Fruit fly (Drosophila melanogaster) whole organism, pupa: ENCODE data around the gene ush.

Experiments
- CG10348 ChIP-seq: fragments of 200-800 bp; sonication (Bioruptor generic); IDR thresholded peaks from 2 replicates; pipeline ENCODE4 v1.3.6; 2022; ENCODE audit warnings: missing biosample characterization, missing genetic modification characterization
- CG12605 ChIP-seq: fragments of 200-800 bp; sonication (Bioruptor generic); IDR thresholded peaks from 2 replicates; pipeline ENCODE4 v1.3.6; 2022; ENCODE audit warnings: missing biosample characterization, missing genetic modification characterization
- CG13204 ChIP-seq: fragments of 200-800 bp; sonication (Bioruptor generic); optimal IDR thresholded peaks from 2 replicates; lab custom pipeline; 2018; ENCODE audit warnings: missing biosample characterization, mild to moderate bottlenecking, missing genetic modification characterization, moderate library complexity
- CG14655 ChIP-seq: fragments of 200-800 bp; sonication (Bioruptor generic); optimal IDR thresholded peaks from 3 replicates; lab custom pipeline; 2017; ENCODE audit warnings: mild to moderate bottlenecking, missing biosample characterization, missing genetic modification reagents, missing genetic modification characterization
- CG15710 ChIP-seq: fragments of 200-800 bp; sonication (Bioruptor generic); optimal IDR thresholded peaks from 2 replicates; lab custom pipeline; 2018; ENCODE audit warnings: missing biosample characterization, mild to moderate bottlenecking, missing genetic modification characterization, moderate library complexity
- CG17806 ChIP-seq: fragments of 200-800 bp; sonication (Bioruptor generic); optimal IDR thresholded peaks from 2 replicates; lab custom pipeline; 2018; ENCODE audit warnings: missing biosample characterization, mild to moderate bottlenecking, missing genetic modification characterization, moderate library complexity
- CG32121 ChIP-seq: fragments of 200-800 bp; sonication (Bioruptor generic); IDR thresholded peaks from 2 replicates; pipeline ENCODE4 v1.3.6; 2022; ENCODE audit warnings: missing biosample characterization, missing genetic modification characterization
- CG34367 ChIP-seq: fragments of 200-800 bp; sonication (Bioruptor generic); optimal IDR thresholded peaks from 2 replicates; lab custom pipeline; 2018; ENCODE audit warnings: missing biosample characterization, mild to moderate bottlenecking, missing genetic modification characterization
- CG4496 ChIP-seq: fragments of 200-800 bp; sonication (Bioruptor generic); IDR thresholded peaks from 3 replicates; pipeline ENCODE4 v1.3.6; 2022; ENCODE audit warnings: missing biosample characterization, missing genetic modification characterization
- CG8159 ChIP-seq: fragments of 200-800 bp; sonication (Bioruptor generic); optimal IDR thresholded peaks from 3 replicates; lab custom pipeline; 2018; ENCODE audit warnings: missing biosample characterization, mild to moderate bottlenecking, missing genetic modification characterization, moderate library complexity
- CG8301 ChIP-seq: fragments of 200-800 bp; sonication (Bioruptor generic); optimal IDR thresholded peaks from 2 replicates; lab custom pipeline; 2018; ENCODE audit warnings: missing biosample characterization, mild to moderate bottlenecking, missing genetic modification characterization
- CG9948 ChIP-seq: fragments of 200-800 bp; sonication (Bioruptor generic); optimal IDR thresholded peaks from 2 replicates; lab custom pipeline; 2018; ENCODE audit warnings: missing biosample characterization, mild to moderate bottlenecking, missing genetic modification characterization, moderate library complexity
- D1 ChIP-seq: fragments of 200-800 bp; sonication (Bioruptor generic); optimal IDR thresholded peaks from 2 replicates; lab custom pipeline; 2018; ENCODE audit warnings: missing biosample characterization, mild to moderate bottlenecking, missing genetic modification characterization, moderate library complexity
- EcR ChIP-seq: fragments of 200-800 bp; sonication (Bioruptor generic); optimal IDR thresholded peaks from 3 replicates; lab custom pipeline; 2019; ENCODE audit warnings: missing biosample characterization, missing genetic modification characterization, mild to moderate bottlenecking, moderate library complexity, missing genetic modification reagents
- Ets98B ChIP-seq: fragments of 200-800 bp; sonication (Bioruptor generic); IDR thresholded peaks from 2 replicates; pipeline ENCODE4 v1.3.6; 2022; ENCODE audit warnings: missing biosample characterization, missing genetic modification characterization
- Pif1A ChIP-seq: fragments of 200-800 bp; sonication (Bioruptor generic); optimal IDR thresholded peaks from 3 replicates; lab custom pipeline; 2016; ENCODE audit warnings: missing biosample characterization, missing genetic modification characterization
- Pif1B ChIP-seq: fragments of 200-800 bp; sonication (Bioruptor generic); optimal IDR thresholded peaks from 3 replicates; lab custom pipeline; 2016; ENCODE audit warnings: missing biosample characterization, missing genetic modification characterization
- Snoo ChIP-seq: fragments of 200-800 bp; sonication (Bioruptor generic); optimal IDR thresholded peaks from 3 replicates; lab custom pipeline; 2017; ENCODE audit warnings: missing biosample characterization, mild to moderate bottlenecking, missing genetic modification characterization, inconsistent platforms
- fd96Ca ChIP-seq: fragments of 200-800 bp; sonication (Bioruptor generic); IDR thresholded peaks from 3 replicates; pipeline ENCODE4 v1.3.6; 2022; ENCODE audit warnings: missing biosample characterization, missing genetic modification characterization
- gl ChIP-seq: fragments of 200-800 bp; sonication (Bioruptor generic); optimal IDR thresholded peaks from 2 replicates; lab custom pipeline; 2018; ENCODE audit warnings: missing biosample characterization, mild to moderate bottlenecking, missing genetic modification characterization
- rn ChIP-seq: fragments of 200-800 bp; sonication (Bioruptor generic); IDR thresholded peaks from 2 replicates; pipeline ENCODE4 v1.3.6; 2022; ENCODE audit warnings: missing biosample characterization, missing genetic modification characterization

Gene ush

dm6 chr2L:568030-568429, 92.0 kb downstream of the ush start, which contains the start of the genes Nle and Sf3b1:
Gene Nle, minus strand, starts transcription at chr2L:568121.
Gene Sf3b1, plus strand, starts transcription at chr2L:568340.
- TF ChIP-seq Snoo (no peak), CG15710 (tag; lab: Kevin White, UChicago) (peak; percentile 34), CG34367 (no peak), CG17806 (tag; lab: Kevin White, UChicago) (peak; percentile 7)

dm6 chr2L:574226-574625, 98.2 kb downstream of the ush start, which contains the start of the genes Ipk2 and cold:
Gene Ipk2, minus strand, starts transcription at chr2L:574264.
Gene cold, plus strand, starts transcription at chr2L:574291.
- TF ChIP-seq rn (GFP tag; lab: Robert Waterston, UW) (peak; percentile 37), CG8301 (tag; lab: Kevin White, UChicago) (no peak), Pif1B (GFP tag; lab: Kevin White, UChicago) (no peak), CG15710 (tag; lab: Kevin White, UChicago) (peak; percentile 74), CG4496 (GFP tag; lab: Robert Waterston, UW) (peak; percentile 76; the same call in 2 of the 3 replicates), CG14655 (GFP tag; lab: Kevin White, UChicago) (no peak), CG10348 (GFP tag; lab: Robert Waterston, UW) (no peak), CG34367 (peak; percentile 39), gl (tag; lab: Kevin White, UChicago) (peak; percentile 8), CG8159 (tag; lab: Kevin White, UChicago) (peak; percentile 73), CG13204 (GFP tag; lab: Kevin White, UChicago) (no peak), Ets98B (peak; percentile 54), Pif1A (GFP tag; lab: Kevin White, UChicago) (no peak), Snoo (peak; percentile 79), fd96Ca (GFP tag; lab: Robert Waterston, UW) (peak; percentile 72), CG12605 (peak; percentile 66), CG9948 (tag; lab: Kevin White, UChicago) (peak; percentile 57), CG32121 (GFP tag; lab: Robert Waterston, UW) (peak; percentile 65), EcR (GFP tag; lab: Kevin White, UChicago) (no peak), D1 (tag; lab: Kevin White, UChicago) (no peak), CG17806 (tag; lab: Kevin White, UChicago) (peak; percentile 51)
- TF ChIP-seq, all 21 proteins: peak for 13

- TF ChIP-seq Ets98B, result no peak
- 0 out of 3 replicates have a peak, but pooled peaks have one; percentile 16 for TF ChIP-seq CG4496 (GFP tag; lab: Robert Waterston, UW)
These were observed 100.7 kb downstream of the ush start, which contains the start of gene Ptth for dm6 chr2L:576559-577184. Gene Ptth, minus strand, starts transcription at chr2L:576896.

DNA sequence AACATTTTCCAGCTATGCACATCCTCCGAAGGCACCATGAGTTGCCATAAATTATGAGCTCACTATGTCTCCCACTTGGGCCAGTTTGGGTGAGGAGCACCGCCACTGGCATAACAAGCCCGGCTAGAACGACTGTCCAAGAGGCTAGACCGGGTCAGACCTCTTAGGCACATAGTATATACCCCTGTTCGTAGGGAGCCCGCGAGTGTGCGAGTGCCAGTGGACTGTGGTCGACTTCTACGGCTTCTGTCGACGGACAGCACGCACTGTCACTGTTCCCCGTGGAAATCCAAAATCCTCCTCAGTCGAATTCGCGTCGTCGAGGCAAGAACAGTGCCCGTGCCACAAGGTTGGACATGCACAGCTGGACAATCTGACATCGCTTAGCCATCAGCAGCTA, 101.2 kb downstream of the ush start, which contains the start of gene Pph13:
Gene Pph13 (plus strand): TSS at position 301 of the 400 bp plus-strand sequence.
- TF ChIP-seq D1 (tag; lab: Kevin White, UChicago) (no peak), rn (GFP tag; lab: Robert Waterston, UW) (no peak), CG15710 (tag; lab: Kevin White, UChicago) (no peak), CG9948 (tag; lab: Kevin White, UChicago) (no peak), CG8301 (tag; lab: Kevin White, UChicago) (no peak), EcR (GFP tag; lab: Kevin White, UChicago) (no peak), CG12605 (no peak), CG34367 (no peak), CG17806 (tag; lab: Kevin White, UChicago) (no peak), Ets98B (no peak), fd96Ca (GFP tag; lab: Robert Waterston, UW) (no peak), gl (tag; lab: Kevin White, UChicago) (no peak), CG4496 (GFP tag; lab: Robert Waterston, UW) (no peak), CG10348 (GFP tag; lab: Robert Waterston, UW) (no peak), CG14655 (GFP tag; lab: Kevin White, UChicago) (no peak)
- TF ChIP-seq, all 21 proteins: peak for 0

dm6 chr2L:585268-585667, 109.2 kb downstream of the ush start:
- TF ChIP-seq rn (GFP tag; lab: Robert Waterston, UW) (no peak), CG13204 (GFP tag; lab: Kevin White, UChicago) (no peak), CG15710 (tag; lab: Kevin White, UChicago) (no peak), CG17806 (tag; lab: Kevin White, UChicago) (no peak), CG34367 (no peak), CG4496 (GFP tag; lab: Robert Waterston, UW) (no peak), Pif1A (GFP tag; lab: Kevin White, UChicago) (no peak), CG8159 (tag; lab: Kevin White, UChicago) (no peak), CG8301 (tag; lab: Kevin White, UChicago) (no peak), D1 (tag; lab: Kevin White, UChicago) (no peak), gl (tag; lab: Kevin White, UChicago) (no peak), CG10348 (GFP tag; lab: Robert Waterston, UW) (no peak), EcR (GFP tag; lab: Kevin White, UChicago) (no peak), Snoo (no peak), CG32121 (GFP tag; lab: Robert Waterston, UW) (no peak), CG9948 (tag; lab: Kevin White, UChicago) (no peak), CG14655 (GFP tag; lab: Kevin White, UChicago) (no peak), Ets98B (no peak), Pif1B (GFP tag; lab: Kevin White, UChicago) (no peak)
- TF ChIP-seq, all 21 proteins: peak for 0
